Fruit fly (Drosophila melanogaster) whole organism, embryonic: ENCODE measurements around the gene Mdh1.

ENCODE experiments used
- Antp ChIP-seq: fragments of 200-800 bp; sonication (Bioruptor generic); optimal IDR thresholded peaks from 3 replicates; lab custom pipeline; 2016; ENCODE audit warnings: missing biosample characterization, missing genetic modification characterization
- Atf3 ChIP-seq: fragments of 200-800 bp; sonication (Bioruptor generic); optimal IDR thresholded peaks from 3 replicates; lab custom pipeline; 2016; ENCODE audit warnings: missing biosample characterization, missing genetic modification characterization
- CG10366 ChIP-seq: fragments of 200-800 bp; sonication (Bioruptor generic); IDR thresholded peaks from 2 replicates; pipeline ENCODE4 v1.3.6; 2022; ENCODE audit warnings: missing biosample characterization, missing genetic modification characterization
- CG11085 ChIP-seq: fragments of 200-800 bp; sonication (Bioruptor generic); IDR thresholded peaks from 2 replicates; pipeline ENCODE4 v1.3.6; 2022; ENCODE audit warnings: missing biosample characterization, missing genetic modification characterization
- CG15011 ChIP-seq: fragments of 200-800 bp; sonication (Bioruptor generic); optimal IDR thresholded peaks from 3 replicates; lab custom pipeline; 2018; ENCODE audit warnings: missing biosample characterization, mild to moderate bottlenecking, missing genetic modification characterization
- CG2116 ChIP-seq: fragments of 200-800 bp; sonication (Bioruptor generic); optimal IDR thresholded peaks from 3 replicates; lab custom pipeline; 2018; ENCODE audit warnings: missing biosample characterization, mild to moderate bottlenecking, missing genetic modification characterization
- CG3281 ChIP-seq: fragments of 200-800 bp; sonication (Bioruptor generic); optimal IDR thresholded peaks from 3 replicates; lab custom pipeline; 2017; ENCODE audit warnings: missing biosample characterization, mild to moderate bottlenecking, missing genetic modification characterization
- CG3838 ChIP-seq: fragments of 200-800 bp; sonication (Bioruptor generic); optimal IDR thresholded peaks from 3 replicates; lab custom pipeline; 2016; ENCODE audit warnings: missing biosample characterization, missing genetic modification characterization
- CG4328 ChIP-seq: fragments of 200-800 bp; sonication (Bioruptor generic); optimal IDR thresholded peaks from 3 replicates; lab custom pipeline; 2017; ENCODE audit warnings: missing biosample characterization, missing genetic modification reagents, missing genetic modification characterization
- CG6689 ChIP-seq: fragments of 200-800 bp; sonication (Bioruptor generic); IDR thresholded peaks from 2 replicates; pipeline ENCODE4 v1.3.6; 2022; ENCODE audit warnings: missing biosample characterization, missing genetic modification characterization
- CG7987 ChIP-seq: fragments of 200-800 bp; sonication (Bioruptor generic); optimal IDR thresholded peaks from 2 replicates; lab custom pipeline; 2018; ENCODE audit warnings: missing biosample characterization, mild to moderate bottlenecking, missing genetic modification characterization, moderate library complexity
- CG8281 ChIP-seq: fragments of 200-800 bp; sonication (Bioruptor generic); optimal IDR thresholded peaks from 2 replicates; lab custom pipeline; 2018; ENCODE audit warnings: missing biosample characterization, mild to moderate bottlenecking, missing genetic modification characterization, moderate library complexity
- CHES-1-like ChIP-seq: fragments of 200-800 bp; sonication (Bioruptor generic); optimal IDR thresholded peaks from 2 replicates; lab custom pipeline; 2016; ENCODE audit warnings: missing biosample characterization, missing genetic modification characterization
- CrebB ChIP-seq: fragments of 200-800 bp; sonication (Bioruptor generic); optimal IDR thresholded peaks from 3 replicates; lab custom pipeline; 2018; ENCODE audit warnings: missing biosample characterization, mild to moderate bottlenecking, missing genetic modification characterization
- Doc2 ChIP-seq: fragments of 200-800 bp; sonication (Bioruptor generic); IDR thresholded peaks from 2 replicates; pipeline ENCODE4 v1.3.6; 2022; ENCODE audit warnings: missing biosample characterization, missing genetic modification characterization
- Dref ChIP-seq: fragments of 200-800 bp; sonication (Bioruptor generic); IDR thresholded peaks from 2 replicates; pipeline ENCODE4 v1.3.6; 2022; ENCODE audit warnings: missing biosample characterization, missing genetic modification characterization
- Fer1 ChIP-seq: fragments of 200-800 bp; sonication (Bioruptor generic); optimal IDR thresholded peaks from 2 replicates; lab custom pipeline; 2017; ENCODE audit warnings: missing biosample characterization, mild to moderate bottlenecking, missing genetic modification characterization
- HLHmδ ChIP-seq: fragments of 200-800 bp; sonication (Bioruptor generic); optimal IDR thresholded peaks from 2 replicates; lab custom pipeline; 2018; ENCODE audit warnings: missing biosample characterization, mild to moderate bottlenecking, missing genetic modification characterization, moderate library complexity
- HmgZ ChIP-seq: fragments of 200-800 bp; sonication (Bioruptor generic); optimal IDR thresholded peaks from 2 replicates; lab custom pipeline; 2018; ENCODE audit warnings: missing biosample characterization, mild to moderate bottlenecking, missing genetic modification characterization
- Hmr ChIP-seq: fragments of 200-800 bp; sonication (Bioruptor generic); optimal IDR thresholded peaks from 3 replicates; lab custom pipeline; 2017; ENCODE audit warnings: mild to moderate bottlenecking, missing biosample characterization, missing genetic modification reagents, missing genetic modification characterization
- Lhr ChIP-seq: fragments of 200-800 bp; sonication (Bioruptor generic); optimal IDR thresholded peaks from 3 replicates; lab custom pipeline; 2017; ENCODE audit warnings: mild to moderate bottlenecking, missing biosample characterization, missing genetic modification reagents, missing genetic modification characterization
- Lpt ChIP-seq: fragments of >200 bp; optimal IDR thresholded peaks from 2 replicates; lab custom pipeline; 2018; ENCODE audit warnings: missing biosample characterization, missing genetic modification characterization
- MTF-1 ChIP-seq: fragments of 200-800 bp; sonication (Bioruptor generic); optimal IDR thresholded peaks from 2 replicates; lab custom pipeline; 2018; ENCODE audit warnings: missing biosample characterization, mild to moderate bottlenecking, missing genetic modification characterization, borderline replicate concordance
- Mrtf ChIP-seq: fragments of 200-800 bp; sonication (Bioruptor generic); IDR thresholded peaks from 3 replicates; pipeline ENCODE4 v1.3.6; 2022; ENCODE audit warnings: missing biosample characterization, missing genetic modification characterization
- Oli ChIP-seq: fragments of 200-800 bp; sonication (Bioruptor generic); optimal IDR thresholded peaks from 2 replicates; lab custom pipeline; 2018; ENCODE audit warnings: missing biosample characterization, mild to moderate bottlenecking, missing genetic modification characterization, moderate library complexity
- Xrp1 ChIP-seq: fragments of 200-800 bp; sonication (Bioruptor generic); IDR thresholded peaks from 2 replicates; pipeline ENCODE4 v1.3.6; 2022; ENCODE audit warnings: missing biosample characterization, missing genetic modification characterization
- YL-1 ChIP-seq: fragments of 200-800 bp; sonication (Bioruptor generic); optimal IDR thresholded peaks from 3 replicates; lab custom pipeline; 2017; ENCODE audit warnings: missing biosample characterization, mild to moderate bottlenecking, missing genetic modification characterization
- aop ChIP-seq: fragments of 200-800 bp; sonication (Bioruptor generic); IDR thresholded peaks from 2 replicates; pipeline ENCODE4 v1.3.6; 2022; ENCODE audit warnings: missing biosample characterization, missing genetic modification characterization
- ato ChIP-seq: fragments of 200-800 bp; sonication (Bioruptor generic); IDR thresholded peaks from 2 replicates; pipeline ENCODE4 v1.3.6; 2022; ENCODE audit warnings: missing biosample characterization, missing genetic modification characterization; ENCODE audit not compliant: partially characterized antibody
- cg ChIP-seq: fragments of 200-800 bp; sonication (Bioruptor generic); optimal IDR thresholded peaks from 3 replicates; lab custom pipeline; 2019; ENCODE audit warnings: missing biosample characterization, mild to moderate bottlenecking, missing genetic modification characterization, moderate library complexity
- crc ChIP-seq: fragments of 200-800 bp; sonication (Bioruptor generic); optimal IDR thresholded peaks from 2 replicates; lab custom pipeline; 2016; ENCODE audit warnings: missing biosample characterization, missing genetic modification characterization
- crol ChIP-seq: fragments of 200-800 bp; sonication (Bioruptor generic); IDR thresholded peaks from 2 replicates; pipeline ENCODE4 v1.3.6; 2022; ENCODE audit warnings: missing biosample characterization, missing genetic modification characterization
- dati ChIP-seq: fragments of 200-800 bp; sonication (Bioruptor generic); IDR thresholded peaks from 2 replicates; pipeline ENCODE4 v1.3.6; 2022; ENCODE audit warnings: missing biosample characterization, missing genetic modification characterization
- dmrt11E ChIP-seq: fragments of 200-800 bp; sonication (Bioruptor generic); optimal IDR thresholded peaks from 3 replicates; lab custom pipeline; 2018; ENCODE audit warnings: missing biosample characterization, mild to moderate bottlenecking, missing genetic modification characterization, moderate library complexity
- ewg ChIP-seq: fragments of 200-800 bp; sonication (Bioruptor generic); optimal IDR thresholded peaks from 3 replicates; lab custom pipeline; 2017; ENCODE audit warnings: mild to moderate bottlenecking, missing biosample characterization, missing genetic modification reagents, missing genetic modification characterization
- hbn ChIP-seq: fragments of 200-800 bp; sonication (Bioruptor generic); IDR thresholded peaks from 2 replicates; pipeline ENCODE4 v1.3.6; 2022; ENCODE audit warnings: missing biosample characterization, missing genetic modification characterization; ENCODE audit not compliant: partially characterized antibody
- klu ChIP-seq: fragments of 200-800 bp; sonication (Bioruptor generic); IDR thresholded peaks from 2 replicates; pipeline ENCODE4 v1.3.6; 2022; ENCODE audit warnings: missing biosample characterization, missing genetic modification characterization
- lilli ChIP-seq: fragments of 200-800 bp; sonication (Bioruptor generic); optimal IDR thresholded peaks from 3 replicates; lab custom pipeline; 2016; ENCODE audit warnings: missing biosample characterization, missing genetic modification characterization
- lov ChIP-seq, 2 experiments: fragments of 200-800 bp in 1 of 2; fragments of >200 bp in 1 of 2; sonication (Bioruptor generic) in 1 of 2; IDR thresholded peaks in 1 of 2; optimal IDR thresholded peaks in 1 of 2; 2 replicates in 1 of 2; 3 replicates in 1 of 2; pipeline versions ENCODE4 v1.3.6 to Lab custom; 2017 to 2022; ENCODE audit warnings: missing biosample characterization in 1 of 2, missing genetic modification characterization in 1 of 2
- mam ChIP-seq: fragments of 200-800 bp; sonication (Bioruptor generic); optimal IDR thresholded peaks from 3 replicates; lab custom pipeline; 2016; ENCODE audit warnings: missing biosample characterization, missing genetic modification characterization
- otp ChIP-seq: fragments of 200-800 bp; sonication (Bioruptor generic); IDR thresholded peaks from 3 replicates; pipeline ENCODE4, ENCODE4 v1.3.6; 2022; ENCODE audit warnings: missing biosample characterization, missing genetic modification characterization
- prd ChIP-seq, 3 experiments: fragments of >200 bp in 2 of 3; fragments of 200-800 bp in 1 of 3; sonication (Bioruptor generic) in 1 of 3; optimal IDR thresholded peaks in 2 of 3; IDR thresholded peaks in 1 of 3; 2 replicates in 2 of 3; 3 replicates in 1 of 3; pipeline versions ENCODE4 v1.3.6 to Lab custom; 2017 to 2022; ENCODE audit warnings: missing biosample characterization in 1 of 3, missing genetic modification characterization in 1 of 3
- sima ChIP-seq: fragments of 200-800 bp; sonication (Bioruptor generic); optimal IDR thresholded peaks from 2 replicates; lab custom pipeline; 2016; ENCODE audit warnings: missing biosample characterization, missing genetic modification characterization
- sisA ChIP-seq: fragments of 200-800 bp; sonication (Bioruptor generic); IDR thresholded peaks from 2 replicates; pipeline ENCODE4 v1.3.6; 2022; ENCODE audit warnings: missing biosample characterization, missing genetic modification characterization
- ssp ChIP-seq: fragments of 200-800 bp; sonication (Bioruptor generic); IDR thresholded peaks from 2 replicates; pipeline ENCODE4 v1.3.6; 2022; ENCODE audit warnings: missing biosample characterization, missing genetic modification characterization
- tap ChIP-seq: fragments of 200-800 bp; optimal IDR thresholded peaks from 3 replicates; lab custom pipeline; 2019; ENCODE audit warnings: missing biosample characterization, mild to moderate bottlenecking, missing genetic modification characterization, moderate library complexity
- tll ChIP-seq, 2 experiments: fragments of 200-800 bp in 1 of 2; fragments of >200 bp in 1 of 2; sonication (Bioruptor generic) in 1 of 2; optimal IDR thresholded peaks; 2 replicates each; lab custom pipeline; 2017 to 2019; ENCODE audit warnings: missing biosample characterization in 2 of 2, missing genetic modification characterization in 2 of 2, mild to moderate bottlenecking in 1 of 2, moderate library complexity in 1 of 2
- tup ChIP-seq: fragments of 200-800 bp; sonication (Bioruptor generic); optimal IDR thresholded peaks from 2 replicates; lab custom pipeline; 2016; ENCODE audit warnings: missing biosample characterization, mild to moderate bottlenecking, missing genetic modification characterization, moderate library complexity
- wek ChIP-seq: fragments of 200-800 bp; sonication (Bioruptor generic); optimal IDR thresholded peaks from 3 replicates; lab custom pipeline; 2018; ENCODE audit warnings: missing biosample characterization, mild to moderate bottlenecking, missing genetic modification characterization, moderate library complexity

Mdh1 gene

DNA sequence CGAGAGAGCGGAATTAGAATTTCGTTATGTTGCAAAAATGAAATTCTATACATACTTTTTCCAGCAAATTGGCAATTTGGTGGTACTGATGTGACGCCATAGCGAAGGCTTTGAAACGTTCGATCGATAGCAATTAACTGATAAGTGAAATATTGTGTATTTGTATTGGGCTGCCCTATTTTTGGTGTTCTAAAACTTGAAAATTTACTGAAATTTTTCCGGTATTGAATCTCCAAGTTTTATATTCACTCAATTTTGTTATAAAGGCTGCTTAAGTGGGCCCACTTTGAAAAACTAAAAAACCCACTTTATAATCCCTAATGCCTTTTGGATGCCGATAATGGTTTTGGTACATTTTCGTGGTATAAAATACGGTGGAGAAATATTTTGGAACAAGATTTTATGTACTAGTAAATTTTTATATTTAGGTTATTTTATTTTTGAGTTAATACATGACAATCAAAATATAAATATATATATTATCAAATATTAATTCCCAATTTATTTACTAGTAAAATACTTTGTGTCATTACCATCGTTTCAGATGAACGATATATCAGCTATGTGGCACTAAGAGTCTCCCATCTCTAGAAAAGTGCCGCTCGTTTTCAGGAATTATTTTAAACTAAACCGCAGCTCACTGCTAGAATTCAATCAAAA, 33.6 kb downstream of the Mdh1 start, which contains the start of the genes Cand1 and pim (continued):
- TF ChIP-seq tup (GFP tag; lab: Kevin White, UChicago): no peak
- no peak for TF ChIP-seq Atf3
- TF ChIP-seq crc (GFP tag; lab: Kevin White, UChicago): no peak
- TF ChIP-seq CHES-1-like: no peak
- TF ChIP-seq klu (GFP tag; lab: Robert Waterston, UW): no peak
- no peak for TF ChIP-seq tap (tag; lab: Kevin White, UChicago)
- peak; percentile 36 for TF ChIP-seq dmrt11E (tag; lab: Kevin White, UChicago)
- TF ChIP-seq sima (GFP tag; lab: Kevin White, UChicago): no peak
- peak; percentile 31 for TF ChIP-seq CG2116
- TF ChIP-seq CG8281: no peak
- no peak for TF ChIP-seq Antp (GFP tag; lab: Kevin White, UChicago)
- TF ChIP-seq MTF-1 (GFP tag; lab: Kevin White, UChicago): no peak
- no peak for TF ChIP-seq tll (GFP tag; optimal IDR thresholded peaks at IDR 0.05; lab: Kevin White, UChicago)
- TF ChIP-seq Oli (tag; lab: Kevin White, UChicago): no peak
- TF ChIP-seq CG11085 (GFP tag; lab: Robert Waterston, UW): no peak
- no peak for TF ChIP-seq Hmr (GFP tag; lab: Kevin White, UChicago)
- TF ChIP-seq lilli: no peak
- TF ChIP-seq CG10366 (GFP tag; lab: Robert Waterston, UW): no peak
- no peak for TF ChIP-seq CG6689
- no peak for TF ChIP-seq crol (GFP tag; lab: Robert Waterston, UW)
- no peak for TF ChIP-seq CG3281 (GFP tag; lab: Kevin White, UChicago)
- no peak for TF ChIP-seq Doc2 (GFP tag; lab: Robert Waterston, UW)
- no peak for TF ChIP-seq CrebB
- TF ChIP-seq dati (GFP tag; lab: Robert Waterston, UW): no peak
- no peak for TF ChIP-seq Xrp1
- TF ChIP-seq Fer1 (GFP tag; lab: Kevin White, UChicago): peak; percentile 3
- peak; percentile 46; the same call in 1 of the 2 replicates for TF ChIP-seq hbn
- TF ChIP-seq lov (optimal IDR thresholded peaks at IDR 0.05; lab: Kevin White, UChicago): no peak
- TF ChIP-seq lov (GFP tag; IDR thresholded peaks at IDR 0.05; lab: Robert Waterston, UW): no peak
- no peak for TF ChIP-seq aop (GFP tag; lab: Robert Waterston, UW)
- TF ChIP-seq CG4328 (GFP tag; lab: Kevin White, UChicago): no peak
- peak; percentile 29; the same call in 1 of the 2 replicates for TF ChIP-seq ssp (GFP tag; lab: Robert Waterston, UW)
- TF ChIP-seq Mrtf (GFP tag; lab: Robert Waterston, UW): no peak
- TF ChIP-seq Lpt (GFP tag; lab: Kevin White, UChicago): no peak
- TF ChIP-seq CG15011 (GFP tag; lab: Kevin White, UChicago): no peak
- no peak for TF ChIP-seq mam (GFP tag; lab: Kevin White, UChicago)
- TF ChIP-seq HmgZ (tag; lab: Kevin White, UChicago): no peak
- peak; percentile 53 for TF ChIP-seq Lhr (GFP tag; lab: Kevin White, UChicago)
- no peak for TF ChIP-seq ato (GFP tag; lab: Robert Waterston, UW)
- TF ChIP-seq HLHmδ (GFP tag; lab: Kevin White, UChicago): no peak
- no peak for TF ChIP-seq ewg (GFP tag; lab: Kevin White, UChicago)
- no peak for TF ChIP-seq CG7987 (GFP tag; lab: Kevin White, UChicago)
- TF ChIP-seq CG3838 (GFP tag; lab: Kevin White, UChicago): no peak
- no peak for TF ChIP-seq sisA
- TF ChIP-seq Dref (GFP tag; lab: Robert Waterston, UW): peak; percentile 42; the same call in 1 of the 2 replicates
- TF ChIP-seq wek (GFP tag; lab: Kevin White, UChicago): no peak
- TF ChIP-seq YL-1: peak; percentile 52
- TF ChIP-seq otp (GFP tag; lab: Robert Waterston, UW): no peak
- no peak for TF ChIP-seq prd (optimal IDR thresholded peaks at IDR 0.05; lab: Kevin White, UChicago)
- TF ChIP-seq prd (GFP tag; IDR thresholded peaks at IDR 0.05; lab: Robert Waterston, UW): no peak
- no peak for TF ChIP-seq cg
